Worm (Caenorhabditis elegans): ENCODE measurements around the gene F12E12.2.

DNA sequence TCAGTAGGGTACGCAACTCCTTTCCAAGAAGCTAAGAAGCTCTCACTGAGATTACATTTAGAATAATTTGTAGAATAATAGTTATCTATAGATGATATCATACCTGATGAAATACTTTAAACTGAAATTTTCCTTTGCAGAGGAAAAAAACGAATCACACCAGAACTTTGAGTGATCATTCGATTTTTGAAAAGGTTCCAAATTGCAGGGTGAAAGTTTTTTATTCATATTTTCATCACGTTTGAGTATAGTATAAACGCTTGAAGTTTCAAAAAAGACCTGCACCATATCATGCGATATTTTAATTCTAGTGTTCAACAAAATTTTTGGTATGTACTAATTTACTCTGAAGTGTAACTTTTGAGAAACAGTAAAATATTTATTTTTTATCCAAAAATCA, 25.2 kb upstream of the F12E12.2 start, which contains the start of gene srh-100:
- TF ChIP-seq nhr-76 (tag; optimal IDR thresholded peaks at IDR 0.05) (no peak), ztf-11 (tag; optimal IDR thresholded peaks at IDR 0.05) (no peak), unc-62 (GFP tag; optimal IDR thresholded peaks at IDR 0.05) (no peak), elt-3 (tag; optimal IDR thresholded peaks at IDR 0.05) (no peak), lin-13 (tag; optimal IDR thresholded peaks at IDR 0.05) (no peak), ceh-83 (GFP tag; optimal IDR thresholded peaks at IDR 0.05) (no peak), blmp-1 (tag; optimal IDR thresholded peaks at IDR 0.05) (no peak), snpc-4 (tag; optimal IDR thresholded peaks at IDR 0.05) (no peak), nhr-12 (tag; optimal IDR thresholded peaks at IDR 0.05) (no peak)
